Worm (Caenorhabditis elegans): ENCODE data around the gene E04F6.15.

E04F6.15 gene

ce11 chrII:7196040-7196439 is 14.0 kb downstream of the E04F6.15 start, which contains the start of gene maoc-1:
TSS of gene maoc-1 (plus strand) at chrII:7196276.
- TF ChIP-seq tbx-8 (GFP tag; optimal IDR thresholded peaks at IDR 0.05): no peak

DNA sequence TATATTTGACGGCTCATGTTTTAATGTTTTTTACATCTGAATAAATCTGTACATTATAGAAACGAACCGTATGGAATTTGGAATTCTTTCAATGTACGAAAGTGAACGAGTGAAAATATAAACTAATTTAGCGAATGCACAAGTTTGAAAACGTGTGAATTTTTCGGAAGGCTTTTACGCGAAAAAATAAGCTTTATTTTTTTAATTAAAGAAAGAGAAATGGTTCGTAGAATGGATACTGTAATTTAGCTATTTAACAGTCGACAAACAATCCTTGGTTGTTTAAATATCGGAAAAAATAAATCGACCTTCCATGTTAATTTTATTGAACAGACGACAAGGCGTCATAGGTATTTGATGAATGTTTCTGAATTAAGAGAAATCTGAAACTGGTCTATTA is 14.5 kb downstream of the E04F6.15 start, which contains the start of gene acdh-12:
TSS of gene acdh-12 (minus strand) at position 101 of the 400 bp plus-strand sequence.
- TF ChIP-seq ces-1 (GFP tag; optimal IDR thresholded peaks at IDR 0.05) (no peak), ceh-83 (GFP tag; optimal IDR thresholded peaks at IDR 0.05) (no peak), elt-1 (tag; optimal IDR thresholded peaks at IDR 0.05; ENCODE audit: borderline replicate concordance, insufficient read depth) (no peak), cnd-1 (tag; optimal IDR thresholded peaks at IDR 0.05) (no peak), mab-5 (tag; optimal IDR thresholded peaks at IDR 0.05) (no peak), nhr-28 (tag; optimal IDR thresholded peaks at IDR 0.05) (no peak), lin-13 (tag; optimal IDR thresholded peaks at IDR 0.05) (no peak), hlh-1 (tag; optimal IDR thresholded peaks at IDR 0.05) (no peak), nhr-237 (tag; optimal IDR thresholded peaks at IDR 0.05) (no peak), sptf-1 (tag; optimal IDR thresholded peaks at IDR 0.05) (no peak), ceh-39 (tag; optimal IDR thresholded peaks at IDR 0.05) (no peak), lin-32 (GFP tag; optimal IDR thresholded peaks at IDR 0.05) (no peak), pha-4 (tag; optimal IDR thresholded peaks at IDR 0.05) (no peak)

- TF ChIP-seq elt-3 (tag; optimal IDR thresholded peaks at IDR 0.05): no peak
- TF ChIP-seq ces-1 (GFP tag; optimal IDR thresholded peaks at IDR 0.05): no peak
- TF ChIP-seq lsy-2 (tag; optimal IDR thresholded peaks at IDR 0.05): no peak
- no peak for TF ChIP-seq ham-2 (GFP tag; optimal IDR thresholded peaks at IDR 0.05)
- no peak for TF ChIP-seq ztf-11 (tag; optimal IDR thresholded peaks at IDR 0.05)
- TF ChIP-seq ceh-43 (GFP tag; optimal IDR thresholded peaks at IDR 0.05): no peak
- no peak for TF ChIP-seq unc-120 (tag; optimal IDR thresholded peaks at IDR 0.05; ENCODE audit: poor library complexity, severe bottlenecking)
These were observed 21.0 kb downstream of the E04F6.15 start, which contains the start of gene E04F6.4 for ce11 chrII:7189120-7189519. TSS of gene E04F6.4 (plus strand) at chrII:7189420.

ce11 chrII:7187110-7187509 is 23.0 kb downstream of the E04F6.15 start, which contains the start of gene C27H5.6:
TSS of gene C27H5.6 (minus strand) at chrII:7187210.
- no peak for TF ChIP-seq zip-8 (tag; optimal IDR thresholded peaks at IDR 0.05)
- no peak for TF ChIP-seq mep-1 (tag; optimal IDR thresholded peaks at IDR 0.05)
- no peak for TF ChIP-seq unc-62 (GFP tag; optimal IDR thresholded peaks at IDR 0.05)
- no peak for TF ChIP-seq pha-4 (tag; optimal IDR thresholded peaks at IDR 0.05)
- no peak for TF ChIP-seq ham-2 (GFP tag; optimal IDR thresholded peaks at IDR 0.05)
- TF ChIP-seq ces-1 (GFP tag; optimal IDR thresholded peaks at IDR 0.05): no peak
- no peak for TF ChIP-seq snpc-4 (tag; optimal IDR thresholded peaks at IDR 0.05)
- no peak for TF ChIP-seq mls-2 (tag; optimal IDR thresholded peaks at IDR 0.05)
- TF ChIP-seq nhr-237 (tag; optimal IDR thresholded peaks at IDR 0.05): no peak
- no peak for TF ChIP-seq cnd-1 (tag; optimal IDR thresholded peaks at IDR 0.05)

ce11 chrII:7186117-7186516 is 24.0 kb downstream of the E04F6.15 start:
- TF ChIP-seq drap-1 (GFP tag; optimal IDR thresholded peaks at IDR 0.05) (no peak), bed-3 (GFP tag; optimal IDR thresholded peaks at IDR 0.05) (no peak), unc-39 (tag; optimal IDR thresholded peaks at IDR 0.05) (no peak), elt-3 (tag; optimal IDR thresholded peaks at IDR 0.05) (no peak), nhr-76 (tag; optimal IDR thresholded peaks at IDR 0.05) (no peak), mab-5 (tag; optimal IDR thresholded peaks at IDR 0.05) (no peak), nhr-2 (tag; optimal IDR thresholded peaks at IDR 0.05) (no peak), snpc-4 (tag; optimal IDR thresholded peaks at IDR 0.05) (no peak), ceh-43 (GFP tag; optimal IDR thresholded peaks at IDR 0.05) (no peak), M03D4.4 (tag; optimal IDR thresholded peaks at IDR 0.05) (no peak), blmp-1 (tag; optimal IDR thresholded peaks at IDR 0.05) (no peak), sem-2 (GFP tag; optimal IDR thresholded peaks at IDR 0.05) (no peak), nhr-28 (tag; optimal IDR thresholded peaks at IDR 0.05) (no peak), lsy-2 (tag; optimal IDR thresholded peaks at IDR 0.05) (no peak), elt-1 (tag; optimal IDR thresholded peaks at IDR 0.05; ENCODE audit: borderline replicate concordance, insufficient read depth) (no peak)

Measured in whole organism, mixed stage, embryonic.